Worm (Caenorhabditis elegans): ENCODE data around the gene srh-180.

Gene srh-180

ce11 chrV:16352282-16352681 is 34.9 kb downstream of the srh-180 start (continued):
- no peak for TF ChIP-seq nhr-77 (tag; optimal IDR thresholded peaks at IDR 0.05)
- TF ChIP-seq C34B4.2 (tag; optimal IDR thresholded peaks at IDR 0.05): no peak
- no peak for TF ChIP-seq tbx-2 (tag; optimal IDR thresholded peaks at IDR 0.05)
- TF ChIP-seq nhr-11 (tag; optimal IDR thresholded peaks at IDR 0.05): no peak
- TF ChIP-seq sox-4 (tag; optimal IDR thresholded peaks at IDR 0.05): no peak
- no peak for TF ChIP-seq nhr-47 (tag; optimal IDR thresholded peaks at IDR 0.05)
- TF ChIP-seq fkh-4 (tag; optimal IDR thresholded peaks at IDR 0.05; ENCODE audit: borderline replicate concordance): no peak
- no peak for TF ChIP-seq ceh-82 (tag; optimal IDR thresholded peaks at IDR 0.05)
- TF ChIP-seq egl-13 (tag; optimal IDR thresholded peaks at IDR 0.05): no peak
- peak; percentile 14 for TF ChIP-seq lin-39 (tag; optimal IDR thresholded peaks at IDR 0.05)
- TF ChIP-seq dsc-1 (tag; optimal IDR thresholded peaks at IDR 0.05): peak; percentile 51
- peak in 1 of 2 experiments; percentile 61 for TF ChIP-seq lin-35 (GFP tag; optimal IDR thresholded peaks at IDR 0.05)
- TF ChIP-seq pqm-1 (tag; optimal IDR thresholded peaks at IDR 0.05): no peak
- peak; percentile 28 for TF ChIP-seq skn-1 (tag; optimal IDR thresholded peaks at IDR 0.05)
- TF ChIP-seq mef-2 (tag; optimal IDR thresholded peaks at IDR 0.05): no peak
- no peak for TF ChIP-seq elt-3 (tag; optimal IDR thresholded peaks at IDR 0.05)
- TF ChIP-seq blmp-1 (tag; optimal IDR thresholded peaks at IDR 0.05): no peak
- TF ChIP-seq nhr-12 (tag; optimal IDR thresholded peaks at IDR 0.05): no peak
- TF ChIP-seq nhr-71 (tag; optimal IDR thresholded peaks at IDR 0.05): peak; percentile 58
- no peak for TF ChIP-seq hlh-17 (GFP tag; optimal IDR thresholded peaks at IDR 0.05; ENCODE audit: borderline replicate concordance)
- TF ChIP-seq unc-98 (GFP tag; IDR thresholded peaks at IDR 0.05): no peak
- TF ChIP-seq snu-23 (GFP tag; optimal IDR thresholded peaks at IDR 0.05): peak; percentile 34
- no peak for TF ChIP-seq Y116A8C.19 (tag; optimal IDR thresholded peaks at IDR 0.05; ENCODE audit: borderline replicate concordance)
- no peak for TF ChIP-seq swsn-7 (tag; optimal IDR thresholded peaks at IDR 0.05)
- TF ChIP-seq snpc-4 (tag; optimal IDR thresholded peaks at IDR 0.05): no peak
- TF ChIP-seq ceh-90 (tag; optimal IDR thresholded peaks at IDR 0.05): no peak
- TF ChIP-seq lin-14 (GFP tag; optimal IDR thresholded peaks at IDR 0.05): peak; percentile 72
- TF ChIP-seq mab-9 (GFP tag; IDR thresholded peaks at IDR 0.05): no peak
- peak; percentile 36 for TF ChIP-seq nhr-85 (tag)
- no peak for TF ChIP-seq fkh-10 (GFP tag; optimal IDR thresholded peaks at IDR 0.05)
- TF ChIP-seq ceh-63 (GFP tag; optimal IDR thresholded peaks at IDR 0.05): no peak
- TF ChIP-seq efl-1 (optimal IDR thresholded peaks at IDR 0.05): peak; percentile 15 to 25
- peak; percentile 9 to 90 for TF ChIP-seq efl-1 (GFP tag; optimal IDR thresholded peaks at IDR 0.05 in 1 of 2)
- TF ChIP-seq nhr-20 (tag; optimal IDR thresholded peaks at IDR 0.05): peak; percentile 43
- no peak for TF ChIP-seq ets-5 (GFP tag; IDR thresholded peaks at IDR 0.05)
- TF ChIP-seq jun-1 (tag; optimal IDR thresholded peaks at IDR 0.05): no peak
- no peak for TF ChIP-seq efl-3 (GFP tag; optimal IDR thresholded peaks at IDR 0.05)

- TF ChIP-seq skn-1 (tag; optimal IDR thresholded peaks at IDR 0.05): peak; percentile 44
- TF ChIP-seq isw-1 (GFP tag; IDR thresholded peaks at IDR 0.05): no peak
- no peak for TF ChIP-seq hlh-17 (GFP tag; optimal IDR thresholded peaks at IDR 0.05; ENCODE audit: borderline replicate concordance)
- no peak for TF ChIP-seq ceh-8 (GFP tag; optimal IDR thresholded peaks at IDR 0.05)
- peak; percentile 40 for TF ChIP-seq mep-1 (tag; optimal IDR thresholded peaks at IDR 0.05)
- TF ChIP-seq elt-3 (tag; optimal IDR thresholded peaks at IDR 0.05): peak in 1 of 6 experiments; percentile 31
- TF ChIP-seq lin-14 (GFP tag; optimal IDR thresholded peaks at IDR 0.05): peak; percentile 52
- TF ChIP-seq nhr-85 (tag): peak; percentile 18
- peak; percentile 18 for TF ChIP-seq snu-23 (GFP tag; optimal IDR thresholded peaks at IDR 0.05)
- peak; percentile 55 for TF ChIP-seq blmp-1 (tag; optimal IDR thresholded peaks at IDR 0.05)
- no peak for TF ChIP-seq jun-1 (tag; optimal IDR thresholded peaks at IDR 0.05)
- TF ChIP-seq lin-35 (GFP tag; optimal IDR thresholded peaks at IDR 0.05): peak in 1 of 2 experiments; percentile 6
- no peak for TF ChIP-seq alr-1 (tag; optimal IDR thresholded peaks at IDR 0.05; ENCODE audit: borderline replicate concordance)
- TF ChIP-seq lsy-2 (tag; optimal IDR thresholded peaks at IDR 0.05): peak in 1 of 2 experiments; percentile 14
- TF ChIP-seq nhr-77 (tag; optimal IDR thresholded peaks at IDR 0.05): no peak
- no peak for TF ChIP-seq nhr-76 (tag; optimal IDR thresholded peaks at IDR 0.05)
- no peak for TF ChIP-seq ets-5 (GFP tag; IDR thresholded peaks at IDR 0.05)
Measured at ce11 chrV:16354675-16355074, 37.3 kb downstream of the srh-180 start.
